Worm (Caenorhabditis elegans): Measurements from ENCODE around the gene ZK632.2.

Gene ZK632.2

DNA sequence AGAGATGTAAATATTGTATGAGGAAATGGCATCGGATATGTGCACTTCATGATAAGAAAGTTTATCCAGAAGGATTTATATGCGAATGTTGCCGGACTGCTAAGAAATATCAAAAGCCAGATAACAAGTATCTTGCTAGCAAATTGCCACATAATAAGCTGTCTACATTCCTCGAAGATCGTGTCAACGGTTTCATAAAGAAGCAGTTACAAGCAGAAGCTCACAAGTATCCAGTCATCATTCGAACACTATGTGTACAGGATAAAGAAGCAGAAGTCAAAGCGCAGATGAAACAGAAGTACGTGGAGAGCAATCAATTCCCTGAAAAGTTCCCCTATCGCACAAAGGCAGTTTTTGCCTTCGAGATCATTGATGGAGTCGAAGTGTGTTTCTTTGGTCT lies 28.3 kb upstream of the ZK632.2 start:
- TF ChIP-seq unc-130 (GFP tag; optimal IDR thresholded peaks at IDR 0.05) (no peak), unc-62 (GFP tag; optimal IDR thresholded peaks at IDR 0.05 in 1 of 2) (peak in 1 of 2 experiments; percentile 97), unc-62 (tag; optimal IDR thresholded peaks at IDR 0.05) (no peak)

DNA sequence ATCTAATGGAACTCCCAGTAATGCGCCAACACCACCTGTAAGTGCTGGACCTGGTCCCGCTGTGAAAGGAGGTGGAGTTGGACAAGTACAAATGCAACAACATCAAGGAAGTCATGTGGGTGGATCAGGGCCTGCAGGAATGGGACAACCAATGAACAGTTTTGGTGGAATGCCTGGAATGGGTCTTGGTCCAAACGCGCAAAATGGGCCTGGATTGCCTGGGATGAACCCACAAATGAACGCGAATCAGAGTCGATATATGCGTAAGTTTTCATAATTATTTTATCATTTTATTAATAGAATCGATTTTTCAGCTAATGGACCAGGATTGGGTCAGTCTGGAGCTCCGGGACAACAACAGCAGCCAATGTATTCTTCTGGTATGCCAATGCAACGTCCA lies 26.5 kb upstream of the ZK632.2 start:
- TF ChIP-seq snpc-1.2 (GFP tag; IDR thresholded peaks at IDR 0.05) (no peak), tra-1 (GFP tag; IDR thresholded peaks at IDR 0.05) (no peak), ceh-44 (GFP tag; IDR thresholded peaks at IDR 0.05) (no peak), unc-62 (GFP tag; optimal IDR thresholded peaks at IDR 0.05 in 1 of 2) (peak in 1 of 2 experiments; percentile 25), unc-62 (tag; optimal IDR thresholded peaks at IDR 0.05) (no peak), Y5F2A.4 (GFP tag; optimal IDR thresholded peaks at IDR 0.05) (no peak), lin-38 (GFP tag; IDR thresholded peaks at IDR 0.05) (0 out of 2 replicates have a peak, but pooled peaks have one; percentile 27), zip-2 (tag; optimal IDR thresholded peaks at IDR 0.05) (no peak), Y75B8A.6 (GFP tag; IDR thresholded peaks at IDR 0.05) (no peak), D1046.2 (GFP tag; IDR thresholded peaks at IDR 0.05) (0 out of 2 replicates have a peak, but pooled peaks have one; percentile 50), skn-1 (tag; optimal IDR thresholded peaks at IDR 0.05) (no peak), daf-12 (tag; optimal IDR thresholded peaks at IDR 0.05) (no peak)

DNA sequence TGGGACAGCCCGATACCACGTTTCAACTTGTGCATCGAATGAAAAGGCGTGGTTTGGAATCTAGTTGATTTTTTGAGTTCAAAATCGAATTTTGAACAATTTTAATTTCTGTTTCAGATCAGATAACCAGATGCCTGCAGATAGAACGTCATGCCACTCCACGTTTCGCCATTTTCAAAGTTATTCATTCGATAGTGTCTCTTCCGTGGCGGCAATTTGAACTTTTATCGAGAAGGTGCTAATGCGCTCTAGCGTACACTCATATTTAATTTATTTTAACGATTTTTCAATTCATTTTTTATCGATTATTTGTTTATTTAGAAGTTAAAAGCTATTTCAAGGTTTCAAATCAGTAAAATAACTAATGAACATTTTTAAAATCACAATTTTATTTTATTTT lies 23.0 kb upstream of the ZK632.2 start:
- TF ChIP-seq lin-38 (GFP tag; IDR thresholded peaks at IDR 0.05) (peak; percentile 82), dpl-1 (GFP tag; optimal IDR thresholded peaks at IDR 0.05) (peak; percentile 54), unc-130 (GFP tag; optimal IDR thresholded peaks at IDR 0.05) (peak; percentile 38), tag-97 (GFP tag; IDR thresholded peaks at IDR 0.05) (no peak), lin-1 (GFP tag; IDR thresholded peaks at IDR 0.05) (no peak), mes-2 (tag; optimal IDR thresholded peaks at IDR 0.05; ENCODE audit: poor library complexity, severe bottlenecking) (peak; percentile 73), aha-1 (tag) (peak; percentile 79)

- TF ChIP-seq nhr-28 (tag; optimal IDR thresholded peaks at IDR 0.05) (peak; percentile 4), lin-15B (tag; optimal IDR thresholded peaks at IDR 0.05) (no peak), egl-43 (GFP tag; IDR thresholded peaks at IDR 0.05) (no peak), dmd-9 (GFP tag; IDR thresholded peaks at IDR 0.05) (no peak), ztf-7 (tag; optimal IDR thresholded peaks at IDR 0.05) (no peak), lin-29 (GFP tag; IDR thresholded peaks at IDR 0.05) (no peak), dmd-8 (GFP tag; IDR thresholded peaks at IDR 0.05) (no peak), mxl-2 (GFP tag; conservative IDR thresholded peaks at IDR 0.05) (no peak), hif-1 (tag; optimal IDR thresholded peaks at IDR 0.05) (no peak), hmg-1.1 (GFP tag; IDR thresholded peaks at IDR 0.05) (0 out of 2 replicates have a peak, but pooled peaks have one; percentile 18), mdl-1 (tag; optimal IDR thresholded peaks at IDR 0.05) (no peak), R02D3.7 (tag; optimal IDR thresholded peaks at IDR 0.05) (no peak), daf-19 (GFP tag; conservative IDR thresholded peaks at IDR 0.05) (no peak), F10B5.3 (tag; optimal IDR thresholded peaks at IDR 0.05) (no peak), mes-2 (tag; optimal IDR thresholded peaks at IDR 0.05; ENCODE audit: poor library complexity, severe bottlenecking) (peak; percentile 22), lir-3 (tag; optimal IDR thresholded peaks at IDR 0.05) (no peak), lin-1 (GFP tag; IDR thresholded peaks at IDR 0.05) (no peak), F44E2.7 (GFP tag; IDR thresholded peaks at IDR 0.05) (no peak), nhr-25 (tag; optimal IDR thresholded peaks at IDR 0.05; ENCODE audit: borderline replicate concordance, insufficient read depth) (no peak), madf-9 (GFP tag; conservative IDR thresholded peaks at IDR 0.05) (no peak), aly-2 (tag; optimal IDR thresholded peaks at IDR 0.05) (no peak), hlh-11 (tag; optimal IDR thresholded peaks at IDR 0.05) (peak; percentile 4), snpc-1.2 (GFP tag; IDR thresholded peaks at IDR 0.05) (no peak), arid-1 (GFP tag; conservative IDR thresholded peaks at IDR 0.05) (no peak), nhr-111 (GFP tag; optimal IDR thresholded peaks at IDR 0.05) (no peak), ama-1 (optimal IDR thresholded peaks at IDR 0.05) (no peak), dpl-1 (GFP tag; optimal IDR thresholded peaks at IDR 0.05) (no peak), fos-1 (tag; optimal IDR thresholded peaks at IDR 0.05) (no peak), daf-12 (tag; optimal IDR thresholded peaks at IDR 0.05) (no peak), ZK337.2 (GFP tag; IDR thresholded peaks at IDR 0.05) (no peak), nhr-41 (GFP tag; IDR thresholded peaks at IDR 0.05) (no peak), zfp-2 (tag; optimal IDR thresholded peaks at IDR 0.05) (no peak), D1046.2 (GFP tag; IDR thresholded peaks at IDR 0.05) (no peak), lin-13 (GFP tag; optimal IDR thresholded peaks at IDR 0.05) (no peak)
Observed at ce11 chrIII:9776323-9776722, 22.6 kb upstream of the ZK632.2 start, which contains the start of gene usp-46. Gene usp-46 (plus strand): TSS chrIII:9776623.

All from whole organism, L4 larva.